Fruit fly (Drosophila melanogaster): ENCODE results near the gene CG18284.

The CG18284 gene

DNA sequence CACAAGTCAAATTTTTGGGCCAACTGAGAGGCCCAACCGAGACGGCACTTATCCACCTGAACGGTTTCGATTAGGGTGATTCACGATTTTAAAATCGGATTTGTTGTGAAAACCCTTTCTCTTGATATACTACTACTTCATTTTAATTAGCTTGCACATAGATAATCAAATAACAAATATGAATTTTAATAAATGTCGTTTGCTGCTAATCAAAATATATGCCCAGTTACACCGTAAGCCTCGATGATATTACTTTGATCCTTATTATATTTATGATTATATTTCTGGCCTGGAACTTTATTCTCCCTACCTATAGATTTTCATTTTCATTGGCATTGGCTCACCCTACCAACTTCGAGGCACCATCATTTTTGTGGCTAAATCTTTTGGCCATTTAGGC lies 27.9 kb upstream of the CG18284 start:
- no peak for TF ChIP-seq Hr96 (GFP tag; optimal IDR thresholded peaks at IDR 0.05)
- no peak for TF ChIP-seq ovo (GFP tag; optimal IDR thresholded peaks at IDR 0.05)
- TF ChIP-seq CG5204 (GFP tag; optimal IDR thresholded peaks at IDR 0.05), result no peak
- no peak for TF ChIP-seq Crg-1 (GFP tag; optimal IDR thresholded peaks at IDR 0.05)
- TF ChIP-seq CG33017 (tag; optimal IDR thresholded peaks at IDR 0.05), result no peak
- no peak for TF ChIP-seq CG1620 (GFP tag; optimal IDR thresholded peaks at IDR 0.05)
- no peak for TF ChIP-seq bab1 (GFP tag; optimal IDR thresholded peaks at IDR 0.05)
- TF ChIP-seq CG7101 (tag; optimal IDR thresholded peaks at IDR 0.05), result no peak
- TF ChIP-seq toe (GFP tag; optimal IDR thresholded peaks at IDR 0.05), result no peak
- TF ChIP-seq tj (GFP tag; optimal IDR thresholded peaks at IDR 0.05), result no peak
- TF ChIP-seq CG14711 (tag; optimal IDR thresholded peaks at IDR 0.05), result no peak

DNA sequence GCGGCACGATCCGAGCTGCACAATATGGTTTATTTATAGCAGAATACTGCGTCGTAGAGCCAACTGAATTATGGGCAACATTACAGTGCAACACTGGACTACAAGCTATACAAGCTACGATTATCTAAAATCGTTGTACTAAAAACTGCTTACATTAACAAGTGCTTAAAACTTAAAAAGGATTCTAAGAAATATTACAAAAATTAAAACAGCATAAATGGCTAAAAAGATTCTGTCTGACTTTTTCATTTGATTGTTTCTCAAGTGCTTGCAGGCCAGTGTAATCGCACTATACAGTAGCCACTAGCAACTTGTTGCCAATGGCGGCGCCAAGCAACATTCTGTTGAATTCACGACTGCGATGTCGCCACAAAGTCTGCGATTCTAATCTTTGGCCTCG lies 27.0 kb upstream of the CG18284 start:
- no peak for TF ChIP-seq CG7045 (GFP tag; optimal IDR thresholded peaks at IDR 0.05)
- no peak for TF ChIP-seq ovo (GFP tag; optimal IDR thresholded peaks at IDR 0.05)
- no peak for TF ChIP-seq toe (GFP tag; optimal IDR thresholded peaks at IDR 0.05)
- TF ChIP-seq pad (GFP tag; optimal IDR thresholded peaks at IDR 0.05), result no peak
- no peak for TF ChIP-seq CG11617 (GFP tag; optimal IDR thresholded peaks at IDR 0.05)
- no peak for TF ChIP-seq Crg-1 (GFP tag; optimal IDR thresholded peaks at IDR 0.05)
- no peak for TF ChIP-seq tj (GFP tag; optimal IDR thresholded peaks at IDR 0.05)
- no peak for TF ChIP-seq cnc (optimal IDR thresholded peaks at IDR 0.05)
- no peak for TF ChIP-seq kay (GFP tag; ENCODE audit: borderline replicate concordance)
- TF ChIP-seq CG1620 (GFP tag; optimal IDR thresholded peaks at IDR 0.05), result no peak
- TF ChIP-seq Hr96 (GFP tag; optimal IDR thresholded peaks at IDR 0.05), result no peak
- no peak for TF ChIP-seq Clk (GFP tag; optimal IDR thresholded peaks at IDR 0.05)
- TF ChIP-seq cic (GFP tag; optimal IDR thresholded peaks at IDR 0.05), result no peak
- no peak for TF ChIP-seq CG12768 (GFP tag; optimal IDR thresholded peaks at IDR 0.05)
- TF ChIP-seq CG33017 (tag; optimal IDR thresholded peaks at IDR 0.05), result no peak
- no peak for TF ChIP-seq CG7101 (tag; optimal IDR thresholded peaks at IDR 0.05)
- no peak for TF ChIP-seq CG5204 (GFP tag; optimal IDR thresholded peaks at IDR 0.05)
- no peak for TF ChIP-seq CG14711 (tag; optimal IDR thresholded peaks at IDR 0.05)
- no peak for TF ChIP-seq bab1 (GFP tag; optimal IDR thresholded peaks at IDR 0.05)
- TF ChIP-seq Mnt (GFP tag; optimal IDR thresholded peaks at IDR 0.05), result no peak

DNA sequence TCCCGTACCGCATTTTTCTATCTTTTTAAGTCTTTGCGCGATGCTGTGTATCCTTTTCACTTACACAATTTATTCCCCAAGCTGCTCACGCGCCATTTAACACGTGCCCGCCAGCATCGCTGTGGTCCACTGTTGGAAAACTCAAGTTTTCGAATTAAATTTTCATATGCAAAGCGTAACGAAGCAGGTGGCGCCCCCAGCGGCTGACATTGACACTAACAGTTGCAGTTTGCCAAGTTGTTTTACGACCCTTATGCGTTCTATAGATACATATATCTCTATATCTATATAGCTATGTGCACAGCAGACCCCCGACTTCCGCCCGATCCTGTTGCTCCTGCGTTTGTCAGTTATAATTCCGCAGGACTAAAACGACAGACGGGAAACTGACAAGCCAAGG lies 17.8 kb upstream of the CG18284 start:
- TF ChIP-seq CG33017 (tag; optimal IDR thresholded peaks at IDR 0.05) (no peak), CG1620 (GFP tag; optimal IDR thresholded peaks at IDR 0.05) (no peak), Crg-1 (GFP tag; optimal IDR thresholded peaks at IDR 0.05) (no peak), ovo (GFP tag; optimal IDR thresholded peaks at IDR 0.05) (no peak), CG7045 (GFP tag; optimal IDR thresholded peaks at IDR 0.05) (no peak), pad (GFP tag; optimal IDR thresholded peaks at IDR 0.05) (no peak), bab1 (GFP tag; optimal IDR thresholded peaks at IDR 0.05) (no peak), CG11617 (GFP tag; optimal IDR thresholded peaks at IDR 0.05) (no peak), Hr96 (GFP tag; optimal IDR thresholded peaks at IDR 0.05) (no peak), cic (GFP tag; optimal IDR thresholded peaks at IDR 0.05) (no peak), cnc (optimal IDR thresholded peaks at IDR 0.05) (no peak), CG5204 (GFP tag; optimal IDR thresholded peaks at IDR 0.05) (no peak), toe (GFP tag; optimal IDR thresholded peaks at IDR 0.05) (no peak), Mnt (GFP tag; optimal IDR thresholded peaks at IDR 0.05) (no peak), kay (GFP tag; ENCODE audit: borderline replicate concordance) (no peak), CG7101 (tag; optimal IDR thresholded peaks at IDR 0.05) (no peak), CG14711 (tag; optimal IDR thresholded peaks at IDR 0.05) (no peak), tj (GFP tag; optimal IDR thresholded peaks at IDR 0.05) (no peak), Clk (GFP tag; optimal IDR thresholded peaks at IDR 0.05) (no peak)

DNA sequence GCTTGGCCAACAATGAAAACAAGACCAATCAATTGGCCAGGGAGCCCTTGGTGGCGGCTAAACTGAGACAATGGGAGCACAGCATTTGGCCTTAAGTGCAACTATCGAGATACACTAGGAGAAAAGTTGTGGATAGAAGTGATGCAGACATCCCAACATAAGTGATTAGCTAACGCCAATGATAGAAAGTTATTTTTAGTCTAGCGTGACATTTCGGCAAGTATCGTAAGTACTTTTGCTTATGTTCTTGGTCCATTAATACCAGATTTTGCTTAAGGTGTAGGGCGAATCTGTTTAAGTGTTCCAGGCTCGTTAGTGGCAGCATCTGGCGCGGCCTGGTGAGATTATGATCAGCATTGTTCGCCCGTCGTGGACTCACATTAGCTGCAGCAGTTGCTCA lies 11.1 kb upstream of the CG18284 start:
- TF ChIP-seq bab1 (GFP tag; optimal IDR thresholded peaks at IDR 0.05) (no peak), CG33017 (tag; optimal IDR thresholded peaks at IDR 0.05) (no peak), Mnt (GFP tag; optimal IDR thresholded peaks at IDR 0.05) (no peak), CG1620 (GFP tag; optimal IDR thresholded peaks at IDR 0.05) (no peak), CG7045 (GFP tag; optimal IDR thresholded peaks at IDR 0.05) (no peak), Crg-1 (GFP tag; optimal IDR thresholded peaks at IDR 0.05) (no peak), cic (GFP tag; optimal IDR thresholded peaks at IDR 0.05) (no peak), tj (GFP tag; optimal IDR thresholded peaks at IDR 0.05) (no peak), pad (GFP tag; optimal IDR thresholded peaks at IDR 0.05) (no peak), toe (GFP tag; optimal IDR thresholded peaks at IDR 0.05) (no peak), kay (GFP tag; ENCODE audit: borderline replicate concordance) (no peak), CG5204 (GFP tag; optimal IDR thresholded peaks at IDR 0.05) (no peak), CG7101 (tag; optimal IDR thresholded peaks at IDR 0.05) (no peak), Hr96 (GFP tag; optimal IDR thresholded peaks at IDR 0.05) (no peak), Clk (GFP tag; optimal IDR thresholded peaks at IDR 0.05) (no peak), cnc (optimal IDR thresholded peaks at IDR 0.05) (no peak), ovo (GFP tag; optimal IDR thresholded peaks at IDR 0.05) (no peak), CG11617 (GFP tag; optimal IDR thresholded peaks at IDR 0.05) (no peak), CG12768 (GFP tag; optimal IDR thresholded peaks at IDR 0.05) (no peak)

DNA sequence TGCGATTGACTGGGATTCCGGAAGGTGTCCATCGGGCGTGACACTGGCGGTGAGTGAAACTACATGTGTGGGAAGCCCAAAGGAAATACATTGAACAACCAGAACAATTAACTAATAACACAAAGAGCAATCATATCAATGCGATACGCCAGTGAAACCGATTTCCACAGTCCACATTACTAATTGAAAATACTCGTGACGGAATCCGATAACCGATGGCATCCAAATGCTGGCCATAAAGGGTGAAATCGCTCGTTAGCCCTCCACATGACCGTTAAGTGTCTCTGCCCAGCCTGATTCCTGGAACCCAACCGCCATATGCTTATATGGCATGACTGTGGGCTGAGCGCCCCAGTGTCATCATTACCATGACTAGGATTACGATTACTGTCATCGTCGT lies 5.4 kb upstream of the CG18284 start, which contains the start of gene CG7329:
Gene CG7329 (minus strand): TSS at position 101 of the 400 bp plus-strand sequence.
- TF ChIP-seq CG7101 (tag; optimal IDR thresholded peaks at IDR 0.05) (no peak), CG33017 (tag; optimal IDR thresholded peaks at IDR 0.05) (no peak), Mnt (GFP tag; optimal IDR thresholded peaks at IDR 0.05) (no peak), Clk (GFP tag; optimal IDR thresholded peaks at IDR 0.05) (no peak), CG12768 (GFP tag; optimal IDR thresholded peaks at IDR 0.05) (no peak), CG11617 (GFP tag; optimal IDR thresholded peaks at IDR 0.05) (no peak)

DNA sequence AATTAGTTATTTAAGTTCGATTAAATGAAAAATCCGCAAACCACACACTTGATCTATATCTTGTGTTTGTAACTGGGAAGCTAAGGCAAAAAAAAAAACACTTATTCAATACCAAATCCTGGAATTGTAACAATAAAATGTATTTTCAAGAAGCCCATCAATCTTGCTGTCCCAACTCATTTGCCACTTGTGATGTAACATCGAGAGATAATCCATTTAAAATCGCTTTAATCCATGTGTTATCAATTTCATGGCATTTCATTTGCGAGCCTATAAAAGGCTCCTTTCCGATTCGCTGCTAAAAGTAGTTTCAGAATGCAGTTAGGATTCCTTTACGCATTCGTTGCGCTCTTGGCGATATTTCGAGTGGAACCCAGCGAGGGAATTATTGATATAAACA lies 4.1 kb upstream of the CG18284 start, which contains the start of gene CG31872:
Gene CG31872 (plus strand): TSS at position 301 of the 400 bp plus-strand sequence.
- no peak for TF ChIP-seq CG11617 (GFP tag; optimal IDR thresholded peaks at IDR 0.05)
- no peak for TF ChIP-seq bab1 (GFP tag; optimal IDR thresholded peaks at IDR 0.05)
- no peak for TF ChIP-seq CG33017 (tag; optimal IDR thresholded peaks at IDR 0.05)
- no peak for TF ChIP-seq CG12768 (GFP tag; optimal IDR thresholded peaks at IDR 0.05)
- no peak for TF ChIP-seq ovo (GFP tag; optimal IDR thresholded peaks at IDR 0.05)
- no peak for TF ChIP-seq pad (GFP tag; optimal IDR thresholded peaks at IDR 0.05)
- no peak for TF ChIP-seq cic (GFP tag; optimal IDR thresholded peaks at IDR 0.05)
- TF ChIP-seq CG5204 (GFP tag; optimal IDR thresholded peaks at IDR 0.05), result no peak
- no peak for TF ChIP-seq Crg-1 (GFP tag; optimal IDR thresholded peaks at IDR 0.05)
- no peak for TF ChIP-seq CG7101 (tag; optimal IDR thresholded peaks at IDR 0.05)
- TF ChIP-seq Mnt (GFP tag; optimal IDR thresholded peaks at IDR 0.05), result no peak
- no peak for TF ChIP-seq CG14711 (tag; optimal IDR thresholded peaks at IDR 0.05)
- no peak for TF ChIP-seq tj (GFP tag; optimal IDR thresholded peaks at IDR 0.05)
- no peak for TF ChIP-seq cnc (optimal IDR thresholded peaks at IDR 0.05)
- TF ChIP-seq Hr96 (GFP tag; optimal IDR thresholded peaks at IDR 0.05), result no peak
- TF ChIP-seq Clk (GFP tag; optimal IDR thresholded peaks at IDR 0.05), result no peak
- no peak for TF ChIP-seq CG1620 (GFP tag; optimal IDR thresholded peaks at IDR 0.05)
